Fruit fly (Drosophila melanogaster) Kc167 (cell line): ENCODE data around the gene CG7785.

Experiments
- insv ChIP-seq: fragments of >200 bp; optimal IDR thresholded peaks from 3 replicates; lab custom pipeline; 2018; ENCODE audit warnings: missing external identifiers
- ttk ChIP-seq: sonication (Bioruptor generic); optimal IDR thresholded peaks from 2 replicates; lab custom pipeline; 2017; ENCODE audit warnings: missing external identifiers

dm6 chr3R:18018828-18019461 lies 2.5 kb upstream of the CG7785 start, which contains the start of gene DNaseII:
- TF ChIP-seq insv (lab: Kevin White, UChicago) (no peak), ttk (lab: Kevin White, UChicago) (no peak)
